Worm (Caenorhabditis elegans) whole organism, late embryonic: Measurements from ENCODE around the gene srz-104.

ENCODE experiments used
- ama-1 ChIP-seq: fragments of 150-350 bp; optimal IDR thresholded peaks from 2 replicates; lab custom pipeline; 2014
- ceh-14 ChIP-seq: sonication (generic microtip); optimal IDR thresholded peaks from 2 replicates; lab custom pipeline; 2016; ENCODE audit warnings: missing genotype, missing genetic modification characterization, missing compliant biosample characterization
- ceh-30 ChIP-seq: fragments of 150-350 bp; optimal IDR thresholded peaks from 2 replicates; lab custom pipeline; 2014; ENCODE audit warnings: missing biosample characterization, missing genetic modification characterization
- elt-2 ChIP-seq: sonication (generic microtip); optimal IDR thresholded peaks from 2 replicates; lab custom pipeline; 2016; ENCODE audit warnings: missing genetic modification reagents, missing genetic modification characterization, missing compliant biosample characterization
- pqm-1 ChIP-seq: sonication (generic microtip); optimal IDR thresholded peaks from 2 replicates; lab custom pipeline; 2016; ENCODE audit warnings: missing genetic modification characterization, missing compliant biosample characterization
- rnt-1 ChIP-seq: sonication (generic microtip); optimal IDR thresholded peaks from 2 replicates; lab custom pipeline; 2016; ENCODE audit warnings: missing genetic modification characterization, missing compliant biosample characterization
- tbx-2 ChIP-seq: sonication (generic microtip); optimal IDR thresholded peaks from 2 replicates; lab custom pipeline; 2016; ENCODE audit warnings: missing genetic modification characterization, missing compliant biosample characterization

DNA sequence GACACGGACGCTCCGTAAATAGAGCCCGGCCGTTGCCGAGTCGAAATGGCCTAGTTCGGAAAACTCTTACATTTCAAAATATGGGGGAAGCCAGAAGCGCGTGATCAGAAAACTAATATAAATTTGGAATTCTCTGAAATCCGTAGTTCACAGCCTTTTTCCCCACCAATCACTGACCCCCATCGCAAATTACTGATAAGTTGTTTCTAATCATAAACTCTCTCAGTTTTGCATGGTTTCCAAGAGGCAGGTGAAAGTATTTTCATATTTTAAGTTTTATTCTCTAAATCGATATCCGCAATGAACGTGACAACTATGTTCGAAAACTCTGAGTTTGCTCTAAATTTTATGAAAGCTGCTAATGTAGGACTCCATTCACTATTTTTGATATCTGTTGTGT lies 5.7 kb downstream of the srz-104 start, which contains the start of gene srz-74:
- TF ChIP-seq tbx-2 (no peak), ceh-30 (tag; lab: Kevin White, UChicago) (no peak), ceh-14 (tag; lab: Kevin White, UChicago) (no peak), elt-2 (tag; lab: Kevin White, UChicago) (no peak), rnt-1 (no peak), pqm-1 (tag; lab: Kevin White, UChicago) (no peak), ama-1 (lab: Kevin White, UChicago) (no peak)
